Worm (Caenorhabditis elegans): Measurements from ENCODE around the gene srw-86.

srw-86 gene

DNA sequence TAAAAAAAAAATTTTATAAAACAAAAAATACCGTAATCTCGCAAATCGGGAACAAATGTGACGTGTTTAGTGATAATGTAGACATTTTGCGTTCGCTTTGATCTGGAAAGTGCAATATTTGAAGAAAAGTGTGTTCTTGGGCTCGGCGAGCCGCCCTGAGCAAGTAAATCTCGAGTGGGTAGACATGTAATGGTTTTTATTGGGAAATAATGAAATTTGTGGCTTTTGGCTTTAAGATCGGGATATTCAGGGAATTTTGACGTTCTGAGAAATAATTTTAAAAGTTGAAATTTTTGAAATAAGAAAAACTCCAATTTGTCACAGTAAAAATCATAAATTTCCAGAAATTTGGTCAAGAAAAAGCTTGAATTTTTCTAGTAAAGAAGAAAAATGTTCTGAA is 38.0 kb downstream of the srw-86 start, which contains the start of gene C14B4.2:
Gene C14B4.2, minus strand, starts transcription at position 101 of the 400 bp plus-strand sequence.
- TF ChIP-seq ceh-82 (tag; optimal IDR thresholded peaks at IDR 0.05) (no peak), peb-1 (tag; optimal IDR thresholded peaks at IDR 0.05) (no peak), unc-39 (tag; optimal IDR thresholded peaks at IDR 0.05) (no peak), blmp-1 (tag; optimal IDR thresholded peaks at IDR 0.05; ENCODE audit: insufficient read depth) (no peak), nhr-21 (tag; optimal IDR thresholded peaks at IDR 0.05) (no peak), elt-1 (tag; optimal IDR thresholded peaks at IDR 0.05) (no peak), ceh-16 (tag; optimal IDR thresholded peaks at IDR 0.05) (no peak), mdl-1 (tag; optimal IDR thresholded peaks at IDR 0.05) (no peak), mbf-1 (tag; optimal IDR thresholded peaks at IDR 0.05) (no peak), mab-5 (tag; optimal IDR thresholded peaks at IDR 0.05) (no peak), lsy-2 (tag; optimal IDR thresholded peaks at IDR 0.05) (no peak), ama-1 (optimal IDR thresholded peaks at IDR 0.05) (no peak), dmd-4 (tag; optimal IDR thresholded peaks at IDR 0.05) (no peak), ztf-1 (GFP tag; conservative IDR thresholded peaks at IDR 0.05) (no peak), nhr-6 (tag; optimal IDR thresholded peaks at IDR 0.05) (no peak), sma-3 (GFP tag; optimal IDR thresholded peaks at IDR 0.05) (no peak), nhr-129 (tag; optimal IDR thresholded peaks at IDR 0.05) (no peak), unc-62 (GFP tag; optimal IDR thresholded peaks at IDR 0.05) (no peak), lin-11 (tag; optimal IDR thresholded peaks at IDR 0.05) (no peak)

DNA sequence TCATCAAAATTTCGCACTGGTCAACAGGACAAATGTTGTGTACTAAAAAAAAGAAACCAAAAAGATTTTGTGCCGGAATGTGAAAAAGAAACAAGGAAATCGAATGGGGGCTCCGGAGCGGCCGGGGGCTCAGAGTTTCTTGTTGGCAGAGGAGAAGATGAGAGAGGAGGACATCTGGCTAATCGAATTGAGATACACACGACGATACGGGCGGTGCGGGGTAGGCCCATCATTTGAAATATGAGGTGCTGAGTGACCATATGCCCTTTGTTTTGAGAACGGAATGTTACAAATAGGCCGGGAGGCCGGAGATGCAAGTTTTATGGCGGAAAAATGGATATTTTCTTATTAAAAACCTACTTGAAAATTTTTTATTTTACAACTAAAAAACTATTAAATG is 42.5 kb downstream of the srw-86 start:
- TF ChIP-seq lin-39 (tag; optimal IDR thresholded peaks at IDR 0.05) (no peak), lsy-2 (tag; optimal IDR thresholded peaks at IDR 0.05) (no peak), C34F6.9 (tag; optimal IDR thresholded peaks at IDR 0.05) (no peak), unc-55 (GFP tag; optimal IDR thresholded peaks at IDR 0.05) (no peak), lin-11 (tag; optimal IDR thresholded peaks at IDR 0.05) (no peak), nhr-10 (tag; optimal IDR thresholded peaks at IDR 0.05) (no peak), nhr-25 (tag; optimal IDR thresholded peaks at IDR 0.05) (no peak), sem-4 (tag; optimal IDR thresholded peaks at IDR 0.05) (no peak), unc-39 (tag; optimal IDR thresholded peaks at IDR 0.05) (no peak), unc-62 (GFP tag; optimal IDR thresholded peaks at IDR 0.05) (no peak), snpc-4 (tag; optimal IDR thresholded peaks at IDR 0.05) (no peak), blmp-1 (tag; optimal IDR thresholded peaks at IDR 0.05; ENCODE audit: insufficient read depth) (no peak), nhr-23 (tag; optimal IDR thresholded peaks at IDR 0.05) (no peak), ztf-4 (tag; optimal IDR thresholded peaks at IDR 0.05) (no peak), ztf-1 (GFP tag; conservative IDR thresholded peaks at IDR 0.05) (no peak), sma-9 (GFP tag; optimal IDR thresholded peaks at IDR 0.05) (no peak), sma-9 (tag; optimal IDR thresholded peaks at IDR 0.05) (no peak), dmd-4 (tag; optimal IDR thresholded peaks at IDR 0.05) (no peak)

DNA sequence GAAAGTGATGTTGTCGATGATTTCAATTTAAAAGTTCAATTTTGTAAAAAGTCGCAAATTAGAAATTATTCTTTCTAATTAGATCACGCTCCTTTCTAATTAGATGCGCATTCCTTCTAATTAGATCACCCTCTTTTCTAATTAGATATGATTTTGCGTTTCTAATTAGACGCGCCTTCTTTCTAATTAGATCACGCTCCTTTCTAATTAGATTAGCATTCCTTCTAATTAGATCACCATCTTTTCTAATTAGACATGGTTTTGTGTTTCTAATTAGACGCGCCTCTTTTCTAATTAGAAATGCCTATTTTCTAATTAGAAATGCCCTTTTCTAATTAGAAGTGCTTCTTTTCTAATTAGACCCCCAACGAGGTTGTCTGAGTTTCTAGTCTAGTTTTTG is 43.8 kb downstream of the srw-86 start:
- TF ChIP-seq ceh-82 (tag; optimal IDR thresholded peaks at IDR 0.05) (no peak), ztf-1 (GFP tag; conservative IDR thresholded peaks at IDR 0.05) (no peak), nhr-129 (tag; optimal IDR thresholded peaks at IDR 0.05) (no peak), fos-1 (tag; optimal IDR thresholded peaks at IDR 0.05) (no peak), nhr-237 (tag; optimal IDR thresholded peaks at IDR 0.05) (no peak), mdl-1 (tag; optimal IDR thresholded peaks at IDR 0.05) (no peak), nhr-12 (tag; optimal IDR thresholded peaks at IDR 0.05) (no peak), R02D3.7 (tag; optimal IDR thresholded peaks at IDR 0.05) (no peak), aly-2 (tag; optimal IDR thresholded peaks at IDR 0.05) (no peak), ztf-4 (tag; optimal IDR thresholded peaks at IDR 0.05) (no peak), nhr-11 (tag; optimal IDR thresholded peaks at IDR 0.05) (no peak), ama-1 (optimal IDR thresholded peaks at IDR 0.05) (no peak), lin-13 (GFP tag; optimal IDR thresholded peaks at IDR 0.05) (no peak), nhr-23 (tag; optimal IDR thresholded peaks at IDR 0.05) (no peak), Y55F3AM.14 (GFP tag; optimal IDR thresholded peaks at IDR 0.05) (no peak), sem-4 (tag; optimal IDR thresholded peaks at IDR 0.05) (no peak), nhr-10 (tag; optimal IDR thresholded peaks at IDR 0.05) (no peak)

DNA sequence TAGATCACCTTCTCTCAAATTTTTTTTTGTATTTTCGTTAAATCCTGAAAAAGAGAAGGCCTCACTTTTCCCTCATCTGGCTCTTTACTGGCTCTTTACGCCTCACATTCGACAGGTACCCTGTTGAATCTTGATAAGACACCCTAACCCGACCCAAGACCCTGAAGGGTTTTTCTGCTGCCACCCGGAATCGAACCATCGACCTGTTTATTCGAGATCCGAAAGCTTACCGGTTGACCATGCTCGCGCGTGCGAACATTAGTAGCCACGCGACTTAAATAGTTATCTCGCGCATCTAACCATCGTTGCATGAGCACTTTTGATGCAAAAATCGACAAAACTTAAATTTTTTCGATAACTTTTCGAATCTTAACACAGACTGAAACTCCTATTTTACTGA is 45.3 kb downstream of the srw-86 start:
- TF ChIP-seq zag-1 (tag; optimal IDR thresholded peaks at IDR 0.05), result no peak
- TF ChIP-seq nhr-6 (tag; optimal IDR thresholded peaks at IDR 0.05), result no peak
- TF ChIP-seq crh-2 (tag; optimal IDR thresholded peaks at IDR 0.05), result no peak
- no peak for TF ChIP-seq gmeb-1 (tag; optimal IDR thresholded peaks at IDR 0.05)
- no peak for TF ChIP-seq peb-1 (tag; optimal IDR thresholded peaks at IDR 0.05)
- no peak for TF ChIP-seq skn-1 (tag; optimal IDR thresholded peaks at IDR 0.05)
- TF ChIP-seq lin-39 (tag; optimal IDR thresholded peaks at IDR 0.05), result no peak
- TF ChIP-seq C34F6.9 (tag; optimal IDR thresholded peaks at IDR 0.05), result no peak
- TF ChIP-seq F13H6.1 (tag; optimal IDR thresholded peaks at IDR 0.05), result no peak
- TF ChIP-seq mab-5 (tag; optimal IDR thresholded peaks at IDR 0.05), result no peak
- no peak for TF ChIP-seq R02D3.7 (tag; optimal IDR thresholded peaks at IDR 0.05)
- TF ChIP-seq ZK546.5 (tag; optimal IDR thresholded peaks at IDR 0.05), result no peak

Data from whole organism, L2 larva.